Fruit fly (Drosophila melanogaster): ENCODE data around the gene Ctl1.

dm6 chr3L:4328048-4328447 lies 50.3 kb downstream of the Ctl1 start:
- no peak for TF ChIP-seq Rel (GFP tag; optimal IDR thresholded peaks at IDR 0.05)
- TF ChIP-seq Rel (tag; optimal IDR thresholded peaks at IDR 0.05), result no peak
- no peak for TF ChIP-seq CG9705 (GFP tag; optimal IDR thresholded peaks at IDR 0.05)
- TF ChIP-seq lola (GFP tag; optimal IDR thresholded peaks at IDR 0.05), result no peak
- TF ChIP-seq jim (GFP tag; optimal IDR thresholded peaks at IDR 0.05), result no peak
- TF ChIP-seq usp (GFP tag; optimal IDR thresholded peaks at IDR 0.05), result no peak
